Comparison of ENCODE assay signal across 8 worm cellular contexts in genomic region chrII:13083752-13084214, ce11.
TF ChIP-seq lines count a peak whose summit lies in the region.

Gene Y81G3A.1 (minus strand): TSS chrII:13083926.
Gene gcn-2 (plus strand): TSS chrII:13084164.

TF ChIP-seq in whole organism, L1 larva, 84 proteins besides CTCF, POLR2A, EP300 and RAD21 (continues in another document):
- TF ChIP-seq sup-37 (GFP tag; optimal IDR thresholded peaks at IDR 0.05; lab: Kevin White, UChicago), result no peak
- TF ChIP-seq nhr-47 (tag; optimal IDR thresholded peaks at IDR 0.05; lab: Kevin White, UChicago), result peak; percentile 77
- TF ChIP-seq mep-1 (tag; optimal IDR thresholded peaks at IDR 0.05; lab: Kevin White, UChicago), result no peak
- TF ChIP-seq lin-13 (GFP tag; optimal IDR thresholded peaks at IDR 0.05; lab: Kevin White, UChicago), result peak; percentile 43
- peak; percentile 68 for TF ChIP-seq tbx-2 (tag; optimal IDR thresholded peaks at IDR 0.05; lab: Kevin White, UChicago)
- peak; percentile 51 for TF ChIP-seq nhr-20 (tag; optimal IDR thresholded peaks at IDR 0.05; lab: Kevin White, UChicago)
- peak; percentile 74 for TF ChIP-seq rnt-1 (tag; optimal IDR thresholded peaks at IDR 0.05; lab: Kevin White, UChicago)
- TF ChIP-seq blmp-1 (tag; optimal IDR thresholded peaks at IDR 0.05; lab: Kevin White, UChicago), result peak; percentile 84
- no peak for TF ChIP-seq Y116A8C.19 (tag; optimal IDR thresholded peaks at IDR 0.05; lab: Kevin White, UChicago; ENCODE audit: borderline replicate concordance)
- no peak for TF ChIP-seq sox-4 (tag; optimal IDR thresholded peaks at IDR 0.05; lab: Kevin White, UChicago)
- TF ChIP-seq snpc-4 (tag; optimal IDR thresholded peaks at IDR 0.05; lab: Kevin White, UChicago), result peak; percentile 71

TF ChIP-seq in whole organism, L2 larva, 48 proteins besides CTCF, POLR2A, EP300 and RAD21 (continues in another document):
- TF ChIP-seq sma-3 (GFP tag; optimal IDR thresholded peaks at IDR 0.05; lab: Kevin White, UChicago), result peak; percentile 29
- peak; percentile 46 for TF ChIP-seq nhr-129 (tag; optimal IDR thresholded peaks at IDR 0.05; lab: Kevin White, UChicago)
- TF ChIP-seq unc-55 (GFP tag; optimal IDR thresholded peaks at IDR 0.05; lab: Kevin White, UChicago), result peak; percentile 70
- TF ChIP-seq lin-39 (tag; optimal IDR thresholded peaks at IDR 0.05; lab: Kevin White, UChicago), result no peak
- TF ChIP-seq R02D3.7 (tag; optimal IDR thresholded peaks at IDR 0.05; lab: Kevin White, UChicago), result no peak
- TF ChIP-seq nhr-21 (tag; optimal IDR thresholded peaks at IDR 0.05; lab: Kevin White, UChicago), result peak; percentile 0
- TF ChIP-seq ceh-16 (tag; optimal IDR thresholded peaks at IDR 0.05; lab: Kevin White, UChicago), result peak; percentile 36
- peak in 1 of 2 experiments; percentile 46 for TF ChIP-seq lsy-2 (tag; optimal IDR thresholded peaks at IDR 0.05; lab: Kevin White, UChicago)
- TF ChIP-seq blmp-1 (tag; optimal IDR thresholded peaks at IDR 0.05; lab: Kevin White, UChicago; ENCODE audit: insufficient read depth), result no peak
- TF ChIP-seq ama-1 (optimal IDR thresholded peaks at IDR 0.05; lab: Kevin White, UChicago), result no peak
- TF ChIP-seq fos-1 (tag; optimal IDR thresholded peaks at IDR 0.05; lab: Kevin White, UChicago), result peak; percentile 10

TF ChIP-seq in whole organism, L3 larva, 47 proteins besides CTCF, POLR2A, EP300 and RAD21:
- TF ChIP-seq hmg-11 (tag; optimal IDR thresholded peaks at IDR 0.05; lab: Kevin White, UChicago), result peak; percentile 15
- no peak for TF ChIP-seq pha-4 (tag; optimal IDR thresholded peaks at IDR 0.05; lab: Kevin White, UChicago)
- peak; percentile 40 for TF ChIP-seq snpc-4 (tag; optimal IDR thresholded peaks at IDR 0.05; lab: Kevin White, UChicago)
- TF ChIP-seq skn-1 (tag; optimal IDR thresholded peaks at IDR 0.05; lab: Kevin White, UChicago), result peak; percentile 19
- TF ChIP-seq R02D3.7 (tag; optimal IDR thresholded peaks at IDR 0.05; lab: Kevin White, UChicago), result peak; percentile 20
- TF ChIP-seq lin-39 (tag; optimal IDR thresholded peaks at IDR 0.05; lab: Kevin White, UChicago), result peak; percentile 6
- TF ChIP-seq egl-27 (tag; optimal IDR thresholded peaks at IDR 0.05; lab: Kevin White, UChicago), result no peak

TF ChIP-seq in whole organism, L4 larva, 104 proteins besides CTCF, POLR2A, EP300 and RAD21:
- TF ChIP-seq madf-5 (GFP tag; IDR thresholded peaks at IDR 0.05; lab: Robert Waterston, UW) (no peak), lin-38 (GFP tag; IDR thresholded peaks at IDR 0.05; lab: Robert Waterston, UW) (peak; percentile 58), dpl-1 (GFP tag; optimal IDR thresholded peaks at IDR 0.05; lab: Kevin White, UChicago) (peak; percentile 96), mes-2 (tag; optimal IDR thresholded peaks at IDR 0.05; lab: Kevin White, UChicago; ENCODE audit: poor library complexity, severe bottlenecking) (peak; percentile 82), F26F4.8 (GFP tag; conservative IDR thresholded peaks at IDR 0.05; lab: Robert Waterston, UW) (no peak), nhr-6 (tag; optimal IDR thresholded peaks at IDR 0.05; lab: Kevin White, UChicago) (peak; percentile 2)

TF ChIP-seq in whole organism, early embryonic, 17 proteins besides CTCF, POLR2A, EP300 and RAD21:
- peak; percentile 38 for TF ChIP-seq F13C5.2 (tag; optimal IDR thresholded peaks at IDR 0.05; lab: Kevin White, UChicago)
- TF ChIP-seq ama-1 (optimal IDR thresholded peaks at IDR 0.05; lab: Kevin White, UChicago), result no peak

TF ChIP-seq in whole organism, late embryonic, 69 proteins besides CTCF, POLR2A, EP300 and RAD21:
- TF ChIP-seq nfya-1 (tag; optimal IDR thresholded peaks at IDR 0.05; lab: Kevin White, UChicago) (peak; percentile 17), ets-4 (tag; optimal IDR thresholded peaks at IDR 0.05; lab: Kevin White, UChicago) (no peak), unc-42 (tag; optimal IDR thresholded peaks at IDR 0.05; lab: Kevin White, UChicago) (peak; percentile 13)

TF ChIP-seq in whole organism, mixed stage, embryonic, 35 proteins besides CTCF, POLR2A, EP300 and RAD21:
- TF ChIP-seq ztf-11 (tag; optimal IDR thresholded peaks at IDR 0.05; lab: Kevin White, UChicago), result no peak
- peak; percentile 25 for TF ChIP-seq blmp-1 (tag; optimal IDR thresholded peaks at IDR 0.05; lab: Kevin White, UChicago)
- no peak for TF ChIP-seq ceh-43 (GFP tag; optimal IDR thresholded peaks at IDR 0.05; lab: Kevin White, UChicago)
- no peak for TF ChIP-seq nhr-76 (tag; optimal IDR thresholded peaks at IDR 0.05; lab: Kevin White, UChicago)
- no peak for TF ChIP-seq mls-2 (tag; optimal IDR thresholded peaks at IDR 0.05; lab: Kevin White, UChicago)
- TF ChIP-seq snpc-4 (tag; optimal IDR thresholded peaks at IDR 0.05; lab: Kevin White, UChicago), result no peak
- TF ChIP-seq zip-8 (tag; optimal IDR thresholded peaks at IDR 0.05; lab: Kevin White, UChicago), result no peak
- no peak for TF ChIP-seq ces-1 (GFP tag; optimal IDR thresholded peaks at IDR 0.05; lab: Kevin White, UChicago)
- TF ChIP-seq sem-2 (GFP tag; optimal IDR thresholded peaks at IDR 0.05; lab: Kevin White, UChicago), result no peak
- TF ChIP-seq lsy-2 (tag; optimal IDR thresholded peaks at IDR 0.05; lab: Kevin White, UChicago), result no peak
- no peak for TF ChIP-seq ceh-39 (tag; optimal IDR thresholded peaks at IDR 0.05; lab: Kevin White, UChicago)
- no peak for TF ChIP-seq tbx-8 (GFP tag; optimal IDR thresholded peaks at IDR 0.05; lab: Kevin White, UChicago)
- no peak for TF ChIP-seq pha-4 (tag; optimal IDR thresholded peaks at IDR 0.05; lab: Kevin White, UChicago)
- TF ChIP-seq ham-2 (GFP tag; optimal IDR thresholded peaks at IDR 0.05; lab: Kevin White, UChicago), result no peak
- no peak for TF ChIP-seq mab-5 (tag; optimal IDR thresholded peaks at IDR 0.05; lab: Kevin White, UChicago)
- peak; percentile 8 for TF ChIP-seq mep-1 (tag; optimal IDR thresholded peaks at IDR 0.05; lab: Kevin White, UChicago)
- peak; percentile 56 for TF ChIP-seq nhr-237 (tag; optimal IDR thresholded peaks at IDR 0.05; lab: Kevin White, UChicago)
- no peak for TF ChIP-seq elt-3 (tag; optimal IDR thresholded peaks at IDR 0.05; lab: Kevin White, UChicago)
- no peak for TF ChIP-seq unc-39 (tag; optimal IDR thresholded peaks at IDR 0.05; lab: Kevin White, UChicago)

TF ChIP-seq in whole organism, young adult, 124 proteins besides CTCF, POLR2A, EP300 and RAD21:
- TF ChIP-seq nfyb-1 (GFP tag; IDR thresholded peaks at IDR 0.05; lab: Robert Waterston, UW) (no peak), lin-54 (GFP tag; optimal IDR thresholded peaks at IDR 0.05; lab: Kevin White, UChicago) (peak; percentile 88), B0261.1 (tag; optimal IDR thresholded peaks at IDR 0.05; lab: Kevin White, UChicago) (no peak), lin-35 (GFP tag; optimal IDR thresholded peaks at IDR 0.05; lab: Kevin White, UChicago) (peak in 1 of 3 experiments; percentile 91), ztf-18 (tag; optimal IDR thresholded peaks at IDR 0.05; lab: Kevin White, UChicago) (no peak), ztf-22 (GFP tag; optimal IDR thresholded peaks at IDR 0.05; lab: Kevin White, UChicago) (no peak), F33H1.4 (GFP tag; IDR thresholded peaks at IDR 0.05; lab: Robert Waterston, UW) (peak; percentile 14; the same call in 1 of the 2 replicates), dpl-1 (GFP tag; optimal IDR thresholded peaks at IDR 0.05; lab: Kevin White, UChicago) (peak; percentile 82), efl-1 (GFP tag; optimal IDR thresholded peaks at IDR 0.05; lab: Kevin White, UChicago) (peak; percentile 76), snpc-4 (GFP tag; optimal IDR thresholded peaks at IDR 0.05; lab: Kevin White, UChicago) (no peak), snpc-4 (tag; optimal IDR thresholded peaks at IDR 0.05; lab: Kevin White, UChicago) (peak in 1 of 4 experiments; percentile 11), madf-6 (GFP tag; IDR thresholded peaks at IDR 0.05; lab: Robert Waterston, UW) (peak; percentile 42; the same call in 1 of the 2 replicates)
